Fruit fly (Drosophila melanogaster): ENCODE data around the gene Ten-m.

Ten-m gene

DNA sequence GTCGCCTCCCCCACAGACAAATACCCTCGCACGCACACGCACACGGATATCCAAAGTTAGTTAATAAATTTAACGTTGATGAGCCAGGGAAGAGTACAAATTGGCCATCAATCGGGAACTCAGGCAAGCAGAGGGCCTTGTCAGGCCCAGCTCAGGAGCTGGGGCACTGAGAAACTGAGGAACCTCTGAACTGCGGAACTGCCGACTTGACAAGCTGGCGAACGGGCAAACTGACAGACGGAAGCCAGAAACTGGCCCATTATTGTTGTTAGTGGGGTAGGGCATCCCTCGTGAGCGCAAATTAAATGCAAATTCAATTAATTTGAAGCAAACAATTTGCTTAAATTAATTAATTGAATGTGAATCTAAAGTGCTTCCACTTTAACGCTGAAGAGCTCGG, 8.4 kb upstream of the Ten-m start:
- TF ChIP-seq Pif1B (GFP tag; optimal IDR thresholded peaks at IDR 0.05) (no peak), CG17806 (tag; optimal IDR thresholded peaks at IDR 0.05) (no peak), CG8301 (tag; optimal IDR thresholded peaks at IDR 0.05) (no peak), EcR (GFP tag; optimal IDR thresholded peaks at IDR 0.05) (no peak), Pif1A (GFP tag; optimal IDR thresholded peaks at IDR 0.05) (no peak), D1 (tag; optimal IDR thresholded peaks at IDR 0.05) (no peak), fd96Ca (GFP tag; IDR thresholded peaks at IDR 0.05) (no peak)

- TF ChIP-seq CG13204 (GFP tag; optimal IDR thresholded peaks at IDR 0.05) (no peak), CG8301 (tag; optimal IDR thresholded peaks at IDR 0.05) (no peak), CG4496 (GFP tag; IDR thresholded peaks at IDR 0.05) (no peak), rn (GFP tag; IDR thresholded peaks at IDR 0.05) (no peak), CG12605 (GFP tag; IDR thresholded peaks at IDR 0.05) (no peak), CG17806 (tag; optimal IDR thresholded peaks at IDR 0.05) (no peak), CG15710 (tag; optimal IDR thresholded peaks at IDR 0.05) (no peak), Pif1A (GFP tag; optimal IDR thresholded peaks at IDR 0.05) (no peak), gl (tag; optimal IDR thresholded peaks at IDR 0.05) (no peak), CG9948 (tag; optimal IDR thresholded peaks at IDR 0.05) (no peak), CG10348 (GFP tag; IDR thresholded peaks at IDR 0.05) (no peak), D1 (tag; optimal IDR thresholded peaks at IDR 0.05) (no peak), Pif1B (GFP tag; optimal IDR thresholded peaks at IDR 0.05) (no peak)
Measured at dm6 chr3L:22406649-22407048, 1.0 kb downstream of the Ten-m start.

DNA sequence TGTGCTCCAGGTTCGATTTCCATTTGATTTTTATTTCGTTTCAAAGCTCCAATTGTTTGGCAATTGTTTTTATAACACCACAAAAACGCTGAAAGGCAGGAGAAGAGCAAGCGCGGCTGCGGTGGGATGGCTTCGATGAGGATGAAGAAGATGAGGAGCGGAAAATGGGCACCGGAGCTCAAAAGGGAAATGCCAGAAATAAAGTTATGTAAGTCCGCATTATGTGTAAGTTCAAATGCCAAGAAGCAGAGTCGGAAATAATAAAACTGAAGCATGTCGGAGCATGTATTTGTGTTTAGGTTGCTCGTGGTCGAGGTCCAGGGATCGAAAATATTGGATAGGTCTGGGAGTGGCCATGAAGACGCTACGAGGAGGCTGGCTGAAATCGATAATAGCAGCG, 2.3 kb downstream of the Ten-m start:
- TF ChIP-seq CG13204 (GFP tag; optimal IDR thresholded peaks at IDR 0.05), result no peak
- no peak for TF ChIP-seq rn (GFP tag; IDR thresholded peaks at IDR 0.05)
- no peak for TF ChIP-seq CG10348 (GFP tag; IDR thresholded peaks at IDR 0.05)
- no peak for TF ChIP-seq CG4496 (GFP tag; IDR thresholded peaks at IDR 0.05)
- TF ChIP-seq CG12605 (GFP tag; IDR thresholded peaks at IDR 0.05), result no peak
- no peak for TF ChIP-seq CG14655 (GFP tag; optimal IDR thresholded peaks at IDR 0.05)
- TF ChIP-seq D1 (tag; optimal IDR thresholded peaks at IDR 0.05), result no peak
- no peak for TF ChIP-seq CG17806 (tag; optimal IDR thresholded peaks at IDR 0.05)
- TF ChIP-seq EcR (GFP tag; optimal IDR thresholded peaks at IDR 0.05), result no peak
- TF ChIP-seq CG9948 (tag; optimal IDR thresholded peaks at IDR 0.05), result no peak
- TF ChIP-seq CG15710 (tag; optimal IDR thresholded peaks at IDR 0.05), result no peak
- no peak for TF ChIP-seq fd96Ca (GFP tag; IDR thresholded peaks at IDR 0.05)
- no peak for TF ChIP-seq gl (tag; optimal IDR thresholded peaks at IDR 0.05)
- no peak for TF ChIP-seq CG8301 (tag; optimal IDR thresholded peaks at IDR 0.05)
- no peak for TF ChIP-seq CG32121 (GFP tag; IDR thresholded peaks at IDR 0.05)
- TF ChIP-seq Snoo (tag; optimal IDR thresholded peaks at IDR 0.05), result no peak
- TF ChIP-seq Pif1A (GFP tag; optimal IDR thresholded peaks at IDR 0.05), result no peak

dm6 chr3L:22404126-22404525, 3.5 kb downstream of the Ten-m start:
- TF ChIP-seq Snoo (tag; optimal IDR thresholded peaks at IDR 0.05), result no peak
- no peak for TF ChIP-seq CG13204 (GFP tag; optimal IDR thresholded peaks at IDR 0.05)
- no peak for TF ChIP-seq CG14655 (GFP tag; optimal IDR thresholded peaks at IDR 0.05)
- TF ChIP-seq CG4496 (GFP tag; IDR thresholded peaks at IDR 0.05), result no peak
- no peak for TF ChIP-seq EcR (GFP tag; optimal IDR thresholded peaks at IDR 0.05)
- no peak for TF ChIP-seq D1 (tag; optimal IDR thresholded peaks at IDR 0.05)
- TF ChIP-seq CG32121 (GFP tag; IDR thresholded peaks at IDR 0.05), result no peak
- TF ChIP-seq CG10348 (GFP tag; IDR thresholded peaks at IDR 0.05), result no peak
- TF ChIP-seq CG34367 (tag; optimal IDR thresholded peaks at IDR 0.05), result no peak
- TF ChIP-seq CG9948 (tag; optimal IDR thresholded peaks at IDR 0.05), result no peak
- no peak for TF ChIP-seq CG17806 (tag; optimal IDR thresholded peaks at IDR 0.05)
- no peak for TF ChIP-seq Pif1A (GFP tag; optimal IDR thresholded peaks at IDR 0.05)
- no peak for TF ChIP-seq Pif1B (GFP tag; optimal IDR thresholded peaks at IDR 0.05)
- TF ChIP-seq rn (GFP tag; IDR thresholded peaks at IDR 0.05), result no peak

- TF ChIP-seq fd96Ca (GFP tag; IDR thresholded peaks at IDR 0.05) (no peak), CG4496 (GFP tag; IDR thresholded peaks at IDR 0.05) (no peak), CG8301 (tag; optimal IDR thresholded peaks at IDR 0.05) (no peak), CG15710 (tag; optimal IDR thresholded peaks at IDR 0.05) (no peak), CG14655 (GFP tag; optimal IDR thresholded peaks at IDR 0.05) (no peak), CG9948 (tag; optimal IDR thresholded peaks at IDR 0.05) (no peak), rn (GFP tag; IDR thresholded peaks at IDR 0.05) (no peak)
Measured at dm6 chr3L:22403640-22404039, 4.0 kb downstream of the Ten-m start.

dm6 chr3L:22402822-22403318, 4.8 kb downstream of the Ten-m start:
- TF ChIP-seq CG8301 (tag; optimal IDR thresholded peaks at IDR 0.05), result no peak
- TF ChIP-seq D1 (tag; optimal IDR thresholded peaks at IDR 0.05), result no peak
- no peak for TF ChIP-seq CG8159 (tag; optimal IDR thresholded peaks at IDR 0.05)
- no peak for TF ChIP-seq CG17806 (tag; optimal IDR thresholded peaks at IDR 0.05)
- no peak for TF ChIP-seq CG10348 (GFP tag; IDR thresholded peaks at IDR 0.05)
- TF ChIP-seq Pif1B (GFP tag; optimal IDR thresholded peaks at IDR 0.05), result no peak
- no peak for TF ChIP-seq Snoo (tag; optimal IDR thresholded peaks at IDR 0.05)
- no peak for TF ChIP-seq CG34367 (tag; optimal IDR thresholded peaks at IDR 0.05)
- TF ChIP-seq EcR (GFP tag; optimal IDR thresholded peaks at IDR 0.05), result no peak
- TF ChIP-seq CG14655 (GFP tag; optimal IDR thresholded peaks at IDR 0.05), result no peak
- no peak for TF ChIP-seq Ets98B (GFP tag; IDR thresholded peaks at IDR 0.05)
- no peak for TF ChIP-seq CG4496 (GFP tag; IDR thresholded peaks at IDR 0.05)
- TF ChIP-seq CG15710 (tag; optimal IDR thresholded peaks at IDR 0.05), result no peak
- TF ChIP-seq Pif1A (GFP tag; optimal IDR thresholded peaks at IDR 0.05), result no peak
- TF ChIP-seq fd96Ca (GFP tag; IDR thresholded peaks at IDR 0.05), result no peak
- no peak for TF ChIP-seq gl (tag; optimal IDR thresholded peaks at IDR 0.05)
- TF ChIP-seq CG12605 (GFP tag; IDR thresholded peaks at IDR 0.05), result no peak
- no peak for TF ChIP-seq CG9948 (tag; optimal IDR thresholded peaks at IDR 0.05)
- TF ChIP-seq rn (GFP tag; IDR thresholded peaks at IDR 0.05), result no peak
- no peak for TF ChIP-seq CG13204 (GFP tag; optimal IDR thresholded peaks at IDR 0.05)
